Worm (Caenorhabditis elegans) whole organism, L4 larva: ENCODE data around the gene Y49G5A.1.
A peak's percentile ranks its signal among the peaks of the same experiment; 100 is the strongest.

Experiments
- F10B5.3 ChIP-seq: sonication (generic microtip); optimal IDR thresholded peaks from 2 replicates; lab custom pipeline; 2016; ENCODE audit warnings: mild to moderate bottlenecking, missing genetic modification characterization, missing compliant biosample characterization
- F37D6.2 ChIP-seq: sonication (generic microtip); optimal IDR thresholded peaks from 2 replicates; lab custom pipeline; 2016; ENCODE audit warnings: mild to moderate bottlenecking, missing genetic modification characterization, missing compliant biosample characterization
- F49E8.2 ChIP-seq: sonication (generic microtip); optimal IDR thresholded peaks from 2 replicates; lab custom pipeline; 2016; ENCODE audit warnings: missing compliant biosample characterization, mild to moderate bottlenecking, missing genetic modification characterization, borderline replicate concordance
- R02D3.7 ChIP-seq: fragments of 150-350 bp; sonication (generic microtip); optimal IDR thresholded peaks from 3 replicates; lab custom pipeline; 2014; ENCODE audit warnings: missing biosample characterization, missing genetic modification characterization
- T26A8.4 ChIP-seq: fragments of 200-800 bp; sonication (Bioruptor generic); IDR thresholded peaks from 2 replicates; pipeline ENCODE4 v1.3.6; 2022; ENCODE audit warnings: missing genetic modification characterization, missing compliant biosample characterization
- Y105C5A.15 ChIP-seq: fragments of 200-800 bp; sonication (Bioruptor generic); IDR thresholded peaks from 2 replicates; pipeline ENCODE4 v1.3.6; 2022; ENCODE audit warnings: missing genetic modification characterization, missing compliant biosample characterization
- Y48G9A.11 ChIP-seq: fragments of 200-800 bp; sonication (Bioruptor generic); IDR thresholded peaks from 2 replicates; pipeline ENCODE4 v1.3.6; 2022; ENCODE audit warnings: missing genetic modification reagents, missing genetic modification characterization, missing compliant biosample characterization
- ZK337.2 ChIP-seq: fragments of 200-800 bp; sonication (Bioruptor generic); IDR thresholded peaks from 2 replicates; pipeline ENCODE4 v1.3.6; 2022; ENCODE audit warnings: missing genetic modification reagents, missing genetic modification characterization, missing compliant biosample characterization
- aha-1 ChIP-seq: fragments of 150-350 bp; peaks from one replicate; lab custom pipeline; 2014; ENCODE audit warnings: missing biosample characterization, missing genetic modification characterization
- ama-1 ChIP-seq: fragments of 150-350 bp; optimal IDR thresholded peaks from 2 replicates; lab custom pipeline; 2014; ENCODE audit warnings: inconsistent platforms, mixed read lengths
- arid-1 ChIP-seq: fragments of 200-800 bp; sonication (Bioruptor generic); conservative IDR thresholded peaks from 2 replicates; pipeline ENCODE4 v1.3.6; 2022; ENCODE audit warnings: missing genetic modification reagents, missing genetic modification characterization, missing compliant biosample characterization
- attf-4 ChIP-seq: sonication (generic microtip); optimal IDR thresholded peaks from 3 replicates; lab custom pipeline; 2017; ENCODE audit warnings: missing biosample characterization, missing genetic modification characterization
- ceh-28 ChIP-seq: fragments of 150-350 bp; optimal IDR thresholded peaks from 2 replicates; lab custom pipeline; 2014; ENCODE audit warnings: missing biosample characterization, missing genetic modification reagents, missing genetic modification characterization
- ceh-32 ChIP-seq: sonication (generic microtip); optimal IDR thresholded peaks from 2 replicates; lab custom pipeline; 2016; ENCODE audit warnings: mild to moderate bottlenecking, missing genetic modification characterization, missing compliant biosample characterization; ENCODE audit not compliant: poor library complexity
- cey-2 ChIP-seq: sonication (generic microtip); optimal IDR thresholded peaks from 3 replicates; lab custom pipeline; 2017; ENCODE audit warnings: missing genetic modification characterization, mild to moderate bottlenecking, missing compliant biosample characterization, antibody characterized with exemption, borderline replicate concordance; ENCODE audit not compliant: insufficient read depth
- daf-12 ChIP-seq: fragments of 150-350 bp; optimal IDR thresholded peaks from 2 replicates; lab custom pipeline; 2014; ENCODE audit warnings: missing biosample characterization, missing genetic modification reagents, missing genetic modification characterization
- dmd-6 ChIP-seq: fragments of 200-800 bp; sonication (Bioruptor generic); IDR thresholded peaks from 2 replicates; pipeline ENCODE4 v1.3.6; 2022; ENCODE audit warnings: missing genetic modification reagents, missing genetic modification characterization, missing compliant biosample characterization
- dmd-9 ChIP-seq: fragments of 200-800 bp; sonication (Bioruptor generic); IDR thresholded peaks from 2 replicates; pipeline ENCODE4 v1.3.6; 2022; ENCODE audit warnings: missing genetic modification reagents, missing genetic modification characterization, missing compliant biosample characterization
- dpl-1 ChIP-seq: fragments of 150-350 bp; optimal IDR thresholded peaks from 2 replicates; lab custom pipeline; 2014; ENCODE audit warnings: missing biosample characterization, missing genetic modification reagents, missing genetic modification characterization
- duxl-1 ChIP-seq: sonication (generic microtip); optimal IDR thresholded peaks from 2 replicates; lab custom pipeline; 2016; ENCODE audit warnings: mild to moderate bottlenecking, missing genetic modification characterization, moderate library complexity, missing compliant biosample characterization; ENCODE audit not compliant: poor library complexity
- dve-1 ChIP-seq: sonication (generic microtip); optimal IDR thresholded peaks from 2 replicates; lab custom pipeline; 2017; ENCODE audit warnings: antibody characterized with exemption, mild to moderate bottlenecking, missing genetic modification characterization, missing compliant biosample characterization; ENCODE audit not compliant: insufficient read depth
- egl-43 ChIP-seq: fragments of 200-800 bp; sonication (Bioruptor generic); IDR thresholded peaks from 2 replicates; pipeline ENCODE4 v1.3.6; 2022; ENCODE audit warnings: missing genetic modification reagents, missing genetic modification characterization, missing compliant biosample characterization
- fos-1 ChIP-seq: fragments of 150-350 bp; optimal IDR thresholded peaks from 2 replicates; lab custom pipeline; 2014; ENCODE audit warnings: missing biosample characterization, missing genetic modification characterization
- lin-1 ChIP-seq: fragments of 200-800 bp; sonication (Bioruptor generic); IDR thresholded peaks from 2 replicates; pipeline ENCODE4 v1.3.6; 2022; ENCODE audit warnings: missing genetic modification reagents, missing genetic modification characterization, missing compliant biosample characterization
- lin-13 ChIP-seq: fragments of 150-350 bp; optimal IDR thresholded peaks from 2 replicates; lab custom pipeline; 2014; ENCODE audit warnings: missing biosample characterization, missing genetic modification reagents, missing genetic modification characterization
- lin-38 ChIP-seq: fragments of 200-800 bp; sonication (Bioruptor generic); IDR thresholded peaks from 2 replicates; pipeline ENCODE4 v1.3.6; 2022; ENCODE audit warnings: missing genetic modification reagents, missing genetic modification characterization, missing compliant biosample characterization
- lsy-2 ChIP-seq, 2 experiments: fragments of 150-350 bp in 1 of 2; sonication (generic microtip) in 1 of 2; optimal IDR thresholded peaks; 2 replicates each; lab custom pipeline; 2014 to 2017; ENCODE audit warnings: missing biosample characterization in 2 of 2, missing genetic modification characterization in 2 of 2
- madf-5 ChIP-seq, 2 experiments: fragments of 200-800 bp; sonication (Bioruptor generic); IDR thresholded peaks; 2 replicates each; pipeline ENCODE4 v1.3.6; 2022; ENCODE audit warnings: missing compliant biosample characterization in 2 of 2, missing genetic modification characterization in 2 of 2
- mdl-1 ChIP-seq, 2 experiments: fragments of 150-350 bp in 1 of 2; sonication (generic microtip) in 1 of 2; optimal IDR thresholded peaks; 2 replicates each; lab custom pipeline; 2014 to 2017; ENCODE audit warnings: missing biosample characterization in 2 of 2, missing genetic modification characterization in 2 of 2
- mdt-29 ChIP-seq: fragments of 200-800 bp; sonication (Bioruptor generic); IDR thresholded peaks from 2 replicates; pipeline ENCODE4 v1.3.6; 2022; ENCODE audit warnings: missing genetic modification reagents, missing genetic modification characterization, missing compliant biosample characterization
- mep-1 ChIP-seq: fragments of 150-350 bp; sonication (generic microtip); optimal IDR thresholded peaks from 3 replicates; lab custom pipeline; 2014; ENCODE audit warnings: missing biosample characterization, missing genetic modification characterization
- mes-2 ChIP-seq: sonication (generic microtip); optimal IDR thresholded peaks from 2 replicates; lab custom pipeline; 2016; ENCODE audit warnings: missing genotype, mild to moderate bottlenecking, missing genetic modification characterization, missing compliant biosample characterization; ENCODE audit not compliant: poor library complexity, severe bottlenecking
- nhr-10 ChIP-seq: fragments of 150-350 bp; optimal IDR thresholded peaks from 2 replicates; lab custom pipeline; 2014; ENCODE audit warnings: missing biosample characterization, missing genetic modification characterization
- nhr-237 ChIP-seq: sonication (generic microtip); optimal IDR thresholded peaks from 2 replicates; lab custom pipeline; 2017; ENCODE audit warnings: missing biosample characterization, missing genetic modification characterization
- nhr-28 ChIP-seq: fragments of 150-350 bp; optimal IDR thresholded peaks from 2 replicates; lab custom pipeline; 2014; ENCODE audit warnings: missing biosample characterization, missing genetic modification characterization
- rbr-2 ChIP-seq: sonication (generic microtip); optimal IDR thresholded peaks from 2 replicates; lab custom pipeline; 2016; ENCODE audit warnings: missing genotype, missing genetic modification characterization, missing compliant biosample characterization
- snpc-1.2 ChIP-seq: fragments of 200-800 bp; sonication (Bioruptor generic); IDR thresholded peaks from 2 replicates; pipeline ENCODE4 v1.3.6; 2022; ENCODE audit warnings: missing genetic modification reagents, missing genetic modification characterization, missing compliant biosample characterization
- spr-3 ChIP-seq: fragments of 200-800 bp; sonication (Bioruptor generic); optimal IDR thresholded peaks from 2 replicates; lab custom pipeline; 2018; ENCODE audit warnings: mild to moderate bottlenecking, missing genetic modification characterization, missing compliant biosample characterization
- tag-97 ChIP-seq: fragments of 200-800 bp; sonication (Bioruptor generic); IDR thresholded peaks from 2 replicates; pipeline ENCODE4 v1.3.6; 2022; ENCODE audit warnings: missing genetic modification characterization, missing compliant biosample characterization
- unc-62 ChIP-seq, 3 experiments: fragments of 150-350 bp in 1 of 3; sonication (generic microtip); optimal IDR thresholded peaks in 2 of 3; peaks in 1 of 3; 1 replicate in 1 of 3; 2 replicates in 2 of 3; lab custom pipeline; 2014 to 2017; ENCODE audit warnings: missing biosample characterization in 3 of 3, missing genetic modification characterization in 3 of 3, missing genetic modification reagents in 3 of 3, missing genotype in 1 of 3
- zag-1 ChIP-seq: fragments of 150-350 bp; optimal IDR thresholded peaks from 2 replicates; lab custom pipeline; 2014; ENCODE audit warnings: missing biosample characterization, missing genetic modification characterization
- zfp-2 ChIP-seq: sonication (generic microtip); optimal IDR thresholded peaks from 2 replicates; lab custom pipeline; 2016; ENCODE audit warnings: mild to moderate bottlenecking, missing genetic modification characterization, missing compliant biosample characterization
- zfp-3 ChIP-seq: fragments of 200-800 bp; sonication (Bioruptor generic); conservative IDR thresholded peaks from 2 replicates; pipeline ENCODE4 v1.3.6; 2022; ENCODE audit warnings: missing genetic modification reagents, missing genetic modification characterization, missing compliant biosample characterization
- zip-11 ChIP-seq: fragments of 200-800 bp; sonication (Bioruptor generic); IDR thresholded peaks from 2 replicates; pipeline ENCODE4 v1.3.6; 2022; ENCODE audit warnings: missing genetic modification characterization, missing compliant biosample characterization
- zip-2 ChIP-seq: fragments of 150-350 bp; optimal IDR thresholded peaks from 2 replicates; lab custom pipeline; 2014; ENCODE audit warnings: missing biosample characterization, missing genetic modification characterization
- ztf-11 ChIP-seq: fragments of 150-350 bp; optimal IDR thresholded peaks from 2 replicates; lab custom pipeline; 2014; ENCODE audit warnings: missing biosample characterization, missing genetic modification characterization

Gene Y49G5A.1

DNA sequence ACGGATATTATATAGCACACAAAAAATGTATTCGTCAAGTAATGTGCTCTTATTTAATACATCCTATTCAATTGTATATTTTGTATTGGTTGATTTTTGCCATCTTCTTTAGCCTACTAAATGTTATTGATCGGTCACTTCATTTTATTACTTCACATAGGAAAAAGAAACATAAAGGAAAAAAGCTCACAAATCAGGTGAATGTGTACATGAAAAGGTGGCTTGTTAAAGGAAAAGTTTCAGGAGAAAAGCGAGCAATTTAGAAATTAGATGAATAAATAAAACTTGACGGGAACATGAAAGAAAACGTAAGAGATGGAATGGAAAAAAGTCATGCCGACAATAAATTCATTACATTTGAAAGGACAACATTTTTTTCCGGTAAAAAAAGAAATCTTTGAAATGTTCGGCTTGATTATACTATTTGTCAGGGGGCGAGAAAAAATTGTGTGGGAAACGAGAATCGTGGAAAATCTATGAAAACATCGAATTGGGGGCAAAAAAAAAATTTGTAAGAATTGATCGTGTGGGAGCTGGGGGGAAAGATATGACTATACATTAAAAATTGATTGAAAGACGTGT is 11.7 kb downstream of the Y49G5A.1 start (continued):
- TF ChIP-seq F49E8.2 (tag; lab: Kevin White, UChicago) (peak; percentile 6), lin-1 (GFP tag; lab: Robert Waterston, UW) (no peak), ceh-32 (tag; lab: Kevin White, UChicago) (no peak), snpc-1.2 (GFP tag; lab: Robert Waterston, UW) (no peak), lsy-2 (tag; optimal IDR thresholded peaks at IDR 0.05; lab: Kevin White, UChicago) (peak in 1 of 2 experiments; percentile 2), daf-12 (tag; lab: Kevin White, UChicago) (no peak), rbr-2 (no peak), R02D3.7 (tag; lab: Kevin White, UChicago) (no peak), fos-1 (tag; lab: Kevin White, UChicago) (no peak), zip-2 (no peak), dmd-9 (GFP tag; lab: Robert Waterston, UW) (no peak), attf-4 (tag; lab: Kevin White, UChicago) (no peak), nhr-28 (tag; lab: Kevin White, UChicago) (no peak), zag-1 (tag; lab: Kevin White, UChicago) (no peak), ama-1 (lab: Kevin White, UChicago) (peak; percentile 47), tag-97 (GFP tag; lab: Robert Waterston, UW) (no peak), ztf-11 (tag; lab: Kevin White, UChicago) (no peak), madf-5 (GFP tag; IDR thresholded peaks at IDR 0.05; lab: Robert Waterston, UW) (no peak), dve-1 (no peak), unc-62 (GFP tag; optimal IDR thresholded peaks at IDR 0.05 in 1 of 2; lab: Kevin White, UChicago) (no peak), unc-62 (tag; optimal IDR thresholded peaks at IDR 0.05; lab: Kevin White, UChicago) (no peak), F10B5.3 (tag; lab: Kevin White, UChicago) (no peak), zip-11 (GFP tag; lab: Robert Waterston, UW) (no peak), arid-1 (GFP tag; lab: Robert Waterston, UW) (no peak), mdt-29 (GFP tag; lab: Robert Waterston, UW) (no peak), zfp-2 (no peak), aha-1 (tag; lab: Kevin White, UChicago) (peak; percentile 90), nhr-10 (tag; lab: Kevin White, UChicago) (no peak), nhr-237 (tag; lab: Kevin White, UChicago) (no peak), Y105C5A.15 (no peak), zfp-3 (GFP tag; lab: Robert Waterston, UW) (peak; percentile 69; the same call in 1 of the 2 replicates)

DNA sequence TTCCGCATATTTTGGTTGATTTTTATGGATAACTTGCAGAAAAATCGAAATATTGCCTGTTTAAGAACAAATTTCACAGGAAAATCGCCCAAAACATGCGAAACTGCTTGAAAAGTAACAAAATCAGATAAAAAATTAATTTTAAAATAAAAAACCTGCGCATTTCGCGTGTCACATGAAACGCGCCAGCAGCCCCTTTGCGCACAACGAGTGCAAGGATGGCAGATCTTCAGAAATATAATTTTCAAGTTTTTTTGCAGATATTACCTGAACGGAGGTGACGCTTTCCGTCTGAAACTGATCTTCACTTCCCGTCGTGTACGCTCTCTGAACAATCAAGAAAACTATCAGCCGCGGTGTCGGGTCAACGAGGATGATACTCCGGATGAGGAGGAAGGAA is 12.2 kb downstream of the Y49G5A.1 start:
- TF ChIP-seq dmd-6 (GFP tag; lab: Robert Waterston, UW) (0 out of 2 replicates have a peak, but pooled peaks have one; percentile 37), mdl-1 (tag; optimal IDR thresholded peaks at IDR 0.05; lab: Kevin White, UChicago) (peak in 1 of 2 experiments; percentile 34), unc-62 (GFP tag; optimal IDR thresholded peaks at IDR 0.05 in 1 of 2; lab: Kevin White, UChicago) (no peak), unc-62 (tag; optimal IDR thresholded peaks at IDR 0.05; lab: Kevin White, UChicago) (no peak), lsy-2 (tag; optimal IDR thresholded peaks at IDR 0.05; lab: Kevin White, UChicago) (peak in 1 of 2 experiments; percentile 72), lin-13 (GFP tag; lab: Kevin White, UChicago) (no peak), lin-38 (peak; percentile 77), zip-11 (GFP tag; lab: Robert Waterston, UW) (no peak), ztf-11 (tag; lab: Kevin White, UChicago) (no peak), tag-97 (GFP tag; lab: Robert Waterston, UW) (no peak), Y48G9A.11 (GFP tag; lab: Robert Waterston, UW) (no peak), rbr-2 (peak; percentile 46), spr-3 (GFP tag; lab: Kevin White, UChicago) (peak; percentile 33), cey-2 (tag; lab: Kevin White, UChicago) (no peak), ceh-28 (tag; lab: Kevin White, UChicago) (no peak), T26A8.4 (GFP tag; lab: Robert Waterston, UW) (peak; percentile 13; the same call in 1 of the 2 replicates), ama-1 (lab: Kevin White, UChicago) (no peak), mep-1 (peak; percentile 34), F37D6.2 (tag; lab: Kevin White, UChicago) (peak; percentile 25), R02D3.7 (tag; lab: Kevin White, UChicago) (no peak), dpl-1 (GFP tag; lab: Kevin White, UChicago) (peak; percentile 66), duxl-1 (tag; lab: Kevin White, UChicago) (peak; percentile 30), ZK337.2 (no peak), zfp-2 (no peak), lin-1 (GFP tag; lab: Robert Waterston, UW) (no peak), nhr-237 (tag; lab: Kevin White, UChicago) (no peak), arid-1 (GFP tag; lab: Robert Waterston, UW) (no peak), mes-2 (tag; lab: Kevin White, UChicago) (peak; percentile 70), egl-43 (GFP tag; lab: Robert Waterston, UW) (peak; percentile 62; the same call in 1 of the 2 replicates), nhr-10 (tag; lab: Kevin White, UChicago) (no peak)
